Fruit fly (Drosophila melanogaster) whole organism, embryonic: ENCODE results near the gene CG14961.
A peak's percentile ranks its signal among the peaks of the same experiment; 100 is the strongest.

Source experiments
- Aef1 ChIP-seq: fragments of 200-800 bp; sonication (Bioruptor generic); IDR thresholded peaks from 3 replicates; pipeline ENCODE4 v1.3.6; 2022; ENCODE audit warnings: missing biosample characterization, missing genetic modification characterization
- Awh ChIP-seq: fragments of 200-800 bp; sonication (Bioruptor generic); IDR thresholded peaks from 2 replicates; pipeline ENCODE4, ENCODE4 v1.3.6; 2022; ENCODE audit warnings: missing biosample characterization, missing genetic modification characterization
- Bgb ChIP-seq: fragments of 200-800 bp; sonication (Bioruptor generic); IDR thresholded peaks from 2 replicates; pipeline ENCODE4 v1.3.6; 2022; ENCODE audit warnings: missing biosample characterization, missing genetic modification characterization; ENCODE audit not compliant: partially characterized antibody
- C15 ChIP-seq: fragments of 200-800 bp; sonication (Bioruptor generic); IDR thresholded peaks from 3 replicates; pipeline ENCODE4 v1.3.6; 2022; ENCODE audit warnings: missing biosample characterization, missing genetic modification characterization
- CG11456 ChIP-seq: fragments of 200-800 bp; sonication (Bioruptor generic); IDR thresholded peaks from 3 replicates; pipeline ENCODE4 v1.3.6; 2022; ENCODE audit warnings: missing biosample characterization, missing genetic modification characterization
- CG12236 ChIP-seq: fragments of 200-800 bp; sonication (Bioruptor generic); optimal IDR thresholded peaks from 2 replicates; lab custom pipeline; 2016; ENCODE audit warnings: missing biosample characterization, missing genetic modification characterization
- CG12391 ChIP-seq: fragments of 200-800 bp; sonication (Bioruptor generic); optimal IDR thresholded peaks from 3 replicates; lab custom pipeline; 2018; ENCODE audit warnings: missing biosample characterization, mild to moderate bottlenecking, missing genetic modification characterization, moderate library complexity
- CG13775 ChIP-seq: fragments of 200-800 bp; sonication (Bioruptor generic); optimal IDR thresholded peaks from 3 replicates; lab custom pipeline; 2017; ENCODE audit warnings: missing biosample characterization, mild to moderate bottlenecking, missing genetic modification characterization
- CG14050 ChIP-seq: fragments of 200-800 bp; sonication (Bioruptor generic); IDR thresholded peaks from 3 replicates; pipeline ENCODE4 v1.3.6; 2022; ENCODE audit warnings: missing biosample characterization, missing genetic modification characterization
- CG16779 ChIP-seq: fragments of 200-800 bp; sonication (Bioruptor generic); IDR thresholded peaks from 2 replicates; pipeline ENCODE4 v1.3.6; 2022; ENCODE audit warnings: missing biosample characterization, missing genetic modification characterization
- CG16813 ChIP-seq: fragments of 200-800 bp; sonication (Bioruptor generic); IDR thresholded peaks from 3 replicates; pipeline ENCODE4 v1.3.6; 2022; ENCODE audit warnings: missing biosample characterization, missing genetic modification characterization; ENCODE audit not compliant: partially characterized antibody
- CG18011 ChIP-seq: fragments of 200-800 bp; sonication (Bioruptor generic); optimal IDR thresholded peaks from 2 replicates; lab custom pipeline; 2017; ENCODE audit warnings: missing biosample characterization, missing genetic modification characterization, mild to moderate bottlenecking, moderate library complexity, missing genotype
- CG2875 ChIP-seq: fragments of 200-800 bp; sonication (Bioruptor generic); optimal IDR thresholded peaks from 2 replicates; lab custom pipeline; 2017; ENCODE audit warnings: missing biosample characterization, mild to moderate bottlenecking, missing genetic modification characterization, missing genetic modification reagents
- CG34376 ChIP-seq: fragments of 200-800 bp; sonication (Bioruptor generic); optimal IDR thresholded peaks from 2 replicates; lab custom pipeline; 2018; ENCODE audit warnings: missing biosample characterization, mild to moderate bottlenecking, missing genetic modification characterization
- CG3726 ChIP-seq: fragments of 200-800 bp; sonication (Bioruptor generic); IDR thresholded peaks from 3 replicates; pipeline ENCODE4, ENCODE4 v1.3.6; 2022; ENCODE audit warnings: missing biosample characterization, missing genetic modification characterization
- CG5180 ChIP-seq: fragments of 200-800 bp; sonication (Bioruptor generic); optimal IDR thresholded peaks from 3 replicates; lab custom pipeline; 2017; ENCODE audit warnings: missing biosample characterization, missing genetic modification characterization, mild to moderate bottlenecking, moderate library complexity, missing genetic modification reagents
- CG5245 ChIP-seq: fragments of 200-800 bp; sonication (Bioruptor generic); optimal IDR thresholded peaks from 3 replicates; lab custom pipeline; 2016; ENCODE audit warnings: missing biosample characterization, missing genetic modification characterization
- CG6813 ChIP-seq: fragments of 200-800 bp; sonication (Bioruptor generic); optimal IDR thresholded peaks from 2 replicates; lab custom pipeline; 2017; ENCODE audit warnings: missing biosample characterization, missing genetic modification characterization, mild to moderate bottlenecking, moderate library complexity, missing genetic modification reagents
- CG7745 ChIP-seq: fragments of 200-800 bp; sonication (Bioruptor generic); optimal IDR thresholded peaks from 2 replicates; lab custom pipeline; 2018; ENCODE audit warnings: missing biosample characterization, mild to moderate bottlenecking, missing genetic modification characterization, moderate library complexity
- CG8478 ChIP-seq: fragments of >200 bp; optimal IDR thresholded peaks from 2 replicates; lab custom pipeline; 2018
- Dfd ChIP-seq, 2 experiments: fragments of >200 bp; optimal IDR thresholded peaks; 2 replicates each; lab custom pipeline; 2017; ENCODE audit warnings: missing biosample characterization in 2 of 2, missing genetic modification characterization in 2 of 2
- Doc3 ChIP-seq: fragments of 200-800 bp; sonication (Bioruptor generic); IDR thresholded peaks from 3 replicates; pipeline ENCODE4 v1.3.6; 2022; ENCODE audit warnings: missing biosample characterization, missing genetic modification characterization; ENCODE audit not compliant: partially characterized antibody
- H2.0 ChIP-seq: fragments of 200-800 bp; sonication (Bioruptor generic); IDR thresholded peaks from 2 replicates; pipeline ENCODE4 v1.3.6; 2022; ENCODE audit warnings: missing biosample characterization, missing genetic modification characterization
- HLH54F ChIP-seq: fragments of 200-800 bp; sonication (Bioruptor generic); optimal IDR thresholded peaks from 3 replicates; lab custom pipeline; 2016; ENCODE audit warnings: missing biosample characterization, missing genetic modification characterization
- HmgZ ChIP-seq: fragments of 200-800 bp; sonication (Bioruptor generic); optimal IDR thresholded peaks from 2 replicates; lab custom pipeline; 2018; ENCODE audit warnings: missing biosample characterization, mild to moderate bottlenecking, missing genetic modification characterization
- Hmr ChIP-seq: fragments of 200-800 bp; sonication (Bioruptor generic); optimal IDR thresholded peaks from 3 replicates; lab custom pipeline; 2017; ENCODE audit warnings: mild to moderate bottlenecking, missing biosample characterization, missing genetic modification reagents, missing genetic modification characterization
- Hsf ChIP-seq: fragments of 200-800 bp; sonication (Bioruptor generic); optimal IDR thresholded peaks from 3 replicates; lab custom pipeline; 2016; ENCODE audit warnings: missing biosample characterization, missing genetic modification characterization
- Neu2 ChIP-seq: fragments of 200-800 bp; sonication (Bioruptor generic); optimal IDR thresholded peaks from 3 replicates; lab custom pipeline; 2016; ENCODE audit warnings: missing biosample characterization, missing genetic modification characterization, borderline replicate concordance
- NfI ChIP-seq: fragments of 200-800 bp; sonication (Bioruptor generic); optimal IDR thresholded peaks from 3 replicates; lab custom pipeline; 2018; ENCODE audit warnings: missing biosample characterization, mild to moderate bottlenecking, missing genetic modification characterization, moderate library complexity
- Opbp ChIP-seq: fragments of 200-800 bp; sonication (Bioruptor generic); IDR thresholded peaks from 3 replicates; pipeline ENCODE4 v1.3.6; 2022; ENCODE audit warnings: missing biosample characterization, missing genetic modification characterization; ENCODE audit not compliant: partially characterized antibody
- Pdp1 ChIP-seq, 2 experiments: fragments of 200-800 bp; sonication (Bioruptor generic); optimal IDR thresholded peaks; 3 replicates each; lab custom pipeline; 2016; ENCODE audit warnings: missing biosample characterization in 2 of 2, missing genetic modification characterization in 2 of 2, mild to moderate bottlenecking in 1 of 2, moderate library complexity in 1 of 2
- Stat92E ChIP-seq, 3 experiments: fragments of >200 bp in 2 of 3; fragments of 200-800 bp in 1 of 3; sonication (Bioruptor generic) in 1 of 3; optimal IDR thresholded peaks; 2 replicates each; lab custom pipeline; 2017 to 2019; ENCODE audit warnings: missing biosample characterization in 3 of 3, missing genetic modification characterization in 3 of 3, mild to moderate bottlenecking in 1 of 3, moderate library complexity in 1 of 3
- Vsx1 ChIP-seq: fragments of 200-800 bp; sonication (Bioruptor generic); optimal IDR thresholded peaks from 2 replicates; lab custom pipeline; 2017; ENCODE audit warnings: missing biosample characterization, mild to moderate bottlenecking, missing genetic modification characterization, missing genetic modification reagents
- Xrp1 ChIP-seq: fragments of 200-800 bp; sonication (Bioruptor generic); IDR thresholded peaks from 2 replicates; pipeline ENCODE4 v1.3.6; 2022; ENCODE audit warnings: missing biosample characterization, missing genetic modification characterization
- bigmax ChIP-seq: fragments of 200-800 bp; sonication (Bioruptor generic); optimal IDR thresholded peaks from 2 replicates; lab custom pipeline; 2018; ENCODE audit warnings: missing biosample characterization, mild to moderate bottlenecking, missing genetic modification characterization
- chm ChIP-seq: fragments of 200-800 bp; sonication (Bioruptor generic); IDR thresholded peaks from 2 replicates; pipeline ENCODE4 v1.3.6; 2022; ENCODE audit warnings: missing biosample characterization, missing genetic modification characterization
- crp ChIP-seq, 2 experiments: fragments of 200-800 bp; sonication (Bioruptor generic); optimal IDR thresholded peaks; 2 replicates in 1 of 2; 3 replicates in 1 of 2; lab custom pipeline; 2017; ENCODE audit warnings: missing biosample characterization in 2 of 2, missing genetic modification characterization in 2 of 2, mild to moderate bottlenecking in 1 of 2, moderate library complexity in 1 of 2
- esg ChIP-seq: fragments of 200-800 bp; sonication (Bioruptor generic); conservative IDR thresholded peaks from 2 replicates; pipeline ENCODE4 v1.3.6; 2022; ENCODE audit warnings: missing biosample characterization, missing genetic modification characterization
- eyg ChIP-seq: fragments of 200-800 bp; sonication (Bioruptor generic); optimal IDR thresholded peaks from 3 replicates; lab custom pipeline; 2016; ENCODE audit warnings: missing biosample characterization, missing genetic modification characterization
- fd3F ChIP-seq: fragments of 200-800 bp; sonication (Bioruptor generic); optimal IDR thresholded peaks from 2 replicates; lab custom pipeline; 2018; ENCODE audit warnings: missing biosample characterization, mild to moderate bottlenecking, missing genetic modification characterization, moderate library complexity
- fu2 ChIP-seq: fragments of 200-800 bp; sonication (Bioruptor generic); optimal IDR thresholded peaks from 2 replicates; lab custom pipeline; 2016; ENCODE audit warnings: missing biosample characterization, missing genetic modification characterization
- hb ChIP-seq: fragments of 200-800 bp; sonication (Bioruptor generic); IDR thresholded peaks from 3 replicates; pipeline ENCODE4 v1.3.6; 2022; ENCODE audit warnings: missing biosample characterization, missing genetic modification characterization; ENCODE audit not compliant: partially characterized antibody
- jigr1 ChIP-seq: fragments of 200-800 bp; sonication (Bioruptor generic); IDR thresholded peaks from 3 replicates; pipeline ENCODE4 v1.3.6; 2022; ENCODE audit warnings: missing biosample characterization, missing genetic modification characterization
- pzg ChIP-seq: fragments of 200-800 bp; sonication (Bioruptor generic); optimal IDR thresholded peaks from 3 replicates; lab custom pipeline; 2018; ENCODE audit warnings: missing biosample characterization, mild to moderate bottlenecking, missing genetic modification characterization, moderate library complexity
- sens-2 ChIP-seq: fragments of 200-800 bp; sonication (Bioruptor generic); IDR thresholded peaks from 2 replicates; pipeline ENCODE4 v1.3.6; 2022; ENCODE audit warnings: missing biosample characterization, missing genetic modification characterization
- shn ChIP-seq: fragments of 200-800 bp; sonication (Bioruptor generic); optimal IDR thresholded peaks from 3 replicates; lab custom pipeline; 2016; ENCODE audit warnings: missing biosample characterization, missing genetic modification characterization
- stwl ChIP-seq: fragments of 200-800 bp; sonication (Bioruptor generic); optimal IDR thresholded peaks from 3 replicates; lab custom pipeline; 2018; ENCODE audit warnings: missing biosample characterization, mild to moderate bottlenecking, missing genetic modification characterization, moderate library complexity
- tgo ChIP-seq: fragments of 200-800 bp; sonication (Bioruptor generic); IDR thresholded peaks from 3 replicates; pipeline ENCODE4 v1.3.6; 2022; ENCODE audit warnings: missing biosample characterization, missing genetic modification characterization
- zen ChIP-seq: fragments of 200-800 bp; sonication (Bioruptor generic); optimal IDR thresholded peaks from 3 replicates; lab custom pipeline; 2018; ENCODE audit warnings: missing biosample characterization, mild to moderate bottlenecking, missing genetic modification characterization, moderate library complexity

Gene CG14961

DNA sequence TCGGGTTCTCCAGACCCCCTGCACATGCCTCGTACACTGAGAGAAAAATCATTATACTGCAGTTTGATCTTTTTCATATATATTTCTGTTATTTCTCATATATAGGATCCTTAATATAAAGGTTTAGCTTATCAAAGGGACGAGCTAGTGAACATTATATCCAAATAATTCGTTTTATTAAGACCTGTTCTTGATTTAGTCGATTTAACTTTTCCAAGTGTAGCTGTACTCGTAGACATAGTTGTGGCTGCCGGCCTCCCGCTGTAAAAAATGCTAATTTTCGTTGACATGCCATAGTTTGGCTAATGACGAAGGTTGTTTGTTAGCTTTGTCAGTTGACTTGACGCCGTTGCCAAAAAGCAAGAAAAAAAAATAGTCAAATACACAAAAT is 52.6 kb downstream of the CG14961 start (continued):
- TF ChIP-seq Opbp (GFP tag; lab: Robert Waterston, UW) (no peak), HmgZ (tag; lab: Kevin White, UChicago) (peak; percentile 89), CG18011 (GFP tag; lab: Kevin White, UChicago) (peak; percentile 34), C15 (GFP tag; lab: Robert Waterston, UW) (peak; percentile 78; the same call in 2 of the 3 replicates), CG11456 (GFP tag; lab: Robert Waterston, UW) (peak; percentile 81), bigmax (GFP tag; lab: Kevin White, UChicago) (no peak), Awh (peak; percentile 70; the same call in 1 of the 2 replicates), pzg (GFP tag; lab: Kevin White, UChicago) (no peak), Doc3 (GFP tag; lab: Robert Waterston, UW) (no peak), eyg (GFP tag; lab: Kevin White, UChicago) (peak; percentile 65), shn (GFP tag; lab: Kevin White, UChicago) (peak; percentile 8), zen (peak; percentile 92), CG2875 (peak; percentile 70), jigr1 (GFP tag; lab: Robert Waterston, UW) (no peak), Neu2 (GFP tag; lab: Kevin White, UChicago) (no peak), NfI (GFP tag; lab: Kevin White, UChicago) (peak; percentile 68), Pdp1 (GFP tag; optimal IDR thresholded peaks at IDR 0.05; lab: Kevin White, UChicago) (peak; percentile 71 to 87), Bgb (no peak), HLH54F (GFP tag; lab: Kevin White, UChicago) (peak; percentile 77), CG5180 (GFP tag; lab: Kevin White, UChicago) (peak; percentile 47), stwl (peak; percentile 34), CG6813 (peak; percentile 82), fu2 (peak; percentile 28), CG12391 (tag; lab: Kevin White, UChicago) (peak; percentile 90), CG14050 (GFP tag; lab: Robert Waterston, UW) (peak; percentile 79), CG13775 (GFP tag; lab: Kevin White, UChicago) (peak; percentile 77), Xrp1 (peak; percentile 92), Dfd (GFP tag; optimal IDR thresholded peaks at IDR 0.05; lab: Kevin White, UChicago) (no peak), Aef1 (GFP tag; lab: Robert Waterston, UW) (peak; percentile 77), H2.0 (peak; percentile 86), sens-2 (GFP tag; lab: Robert Waterston, UW) (peak; percentile 83), fd3F (GFP tag; lab: Kevin White, UChicago) (peak; percentile 84), CG5245 (GFP tag; lab: Kevin White, UChicago) (peak; percentile 71), Vsx1 (GFP tag; lab: Kevin White, UChicago) (peak; percentile 65), Stat92E (GFP tag; optimal IDR thresholded peaks at IDR 0.05; lab: Kevin White, UChicago) (peak in 1 of 3 experiments; percentile 56), CG8478 (lab: Kevin White, UChicago) (no peak), esg (GFP tag; lab: Robert Waterston, UW) (peak; percentile 80), tgo (GFP tag; lab: Robert Waterston, UW) (peak; percentile 86), hb (no peak), Hsf (peak; percentile 83), CG7745 (tag; lab: Kevin White, UChicago) (peak; percentile 41), crp (GFP tag; optimal IDR thresholded peaks at IDR 0.05; lab: Kevin White, UChicago) (peak in 1 of 2 experiments; percentile 30), CG34376 (peak; percentile 16), CG16813 (GFP tag; lab: Robert Waterston, UW) (no peak), CG16779 (GFP tag; lab: Robert Waterston, UW) (peak; percentile 43; the same call in 1 of the 2 replicates), chm (GFP tag; lab: Robert Waterston, UW) (peak; percentile 64), CG3726 (GFP tag; lab: Robert Waterston, UW) (peak; percentile 79), CG12236 (GFP tag; lab: Kevin White, UChicago) (peak; percentile 70), Hmr (peak; percentile 85)
